Worm (Caenorhabditis elegans) whole organism, young adult: ENCODE results near the gene C17H12.3.

Experiments
- B0019.2 ChIP-seq: fragments of 200-800 bp; sonication (Bioruptor generic); conservative IDR thresholded peaks from 2 replicates; pipeline ENCODE4 v1.3.6; 2022; ENCODE audit warnings: missing genetic modification reagents, missing genetic modification characterization, missing compliant biosample characterization
- C06A6.2 ChIP-seq: fragments of 200-800 bp; sonication (Bioruptor generic); conservative IDR thresholded peaks from 2 replicates; pipeline ENCODE4 v1.3.6; 2022; ENCODE audit warnings: missing genetic modification characterization, missing compliant biosample characterization
- F10E7.11 ChIP-seq: sonication (generic microtip); optimal IDR thresholded peaks from 2 replicates; lab custom pipeline; 2017; ENCODE audit warnings: mild to moderate bottlenecking, missing genetic modification characterization, moderate library complexity, missing compliant biosample characterization
- F39B2.1 ChIP-seq: fragments of 200-800 bp; sonication (Bioruptor generic); IDR thresholded peaks from 2 replicates; pipeline ENCODE4 v1.3.6; 2022; ENCODE audit warnings: missing genetic modification reagents, missing genetic modification characterization, missing compliant biosample characterization
- F52B5.7 ChIP-seq: sonication (generic microtip); optimal IDR thresholded peaks from 2 replicates; lab custom pipeline; 2016; ENCODE audit warnings: mild to moderate bottlenecking, missing genetic modification characterization, missing compliant biosample characterization
- F55B11.4 ChIP-seq: sonication (generic microtip); optimal IDR thresholded peaks from 2 replicates; lab custom pipeline; 2016; ENCODE audit warnings: missing compliant biosample characterization, missing genetic modification characterization, borderline replicate concordance; ENCODE audit not compliant: insufficient read depth
- F57A8.1 ChIP-seq: fragments of 200-800 bp; sonication (Bioruptor generic); optimal IDR thresholded peaks from 2 replicates; lab custom pipeline; 2018; ENCODE audit warnings: mild to moderate bottlenecking, missing genetic modification characterization, moderate library complexity, missing compliant biosample characterization
- F57C9.4 ChIP-seq: sonication (generic microtip); optimal IDR thresholded peaks from 2 replicates; lab custom pipeline; 2017; ENCODE audit warnings: mild to moderate bottlenecking, missing genetic modification characterization, missing compliant biosample characterization
- K12H6.12 ChIP-seq: fragments of 200-800 bp; sonication (Bioruptor generic); optimal IDR thresholded peaks from 2 replicates; lab custom pipeline; 2018; ENCODE audit warnings: mild to moderate bottlenecking, missing genetic modification characterization, missing compliant biosample characterization
- T07F8.4 ChIP-seq: sonication (generic microtip); optimal IDR thresholded peaks from 2 replicates; lab custom pipeline; 2016; ENCODE audit warnings: mild to moderate bottlenecking, missing genetic modification characterization, moderate library complexity, missing compliant biosample characterization
- Y53F4B.3 ChIP-seq: fragments of 200-800 bp; sonication (Bioruptor generic); IDR thresholded peaks from 2 replicates; pipeline ENCODE4 v1.3.6; 2022; ENCODE audit warnings: missing genetic modification reagents, missing genetic modification characterization, missing compliant biosample characterization
- Y67H2A.10 ChIP-seq: fragments of 200-800 bp; sonication (Bioruptor generic); conservative IDR thresholded peaks from 2 replicates; pipeline ENCODE4 v1.3.6; 2022; ENCODE audit warnings: missing genetic modification reagents, missing genetic modification characterization, missing compliant biosample characterization
- Y79H2A.3 ChIP-seq: fragments of 200-800 bp; sonication (Bioruptor generic); conservative IDR thresholded peaks from 2 replicates; pipeline ENCODE4 v1.3.6; 2022; ENCODE audit warnings: missing genetic modification reagents, missing genetic modification characterization, missing compliant biosample characterization
- akir-1 ChIP-seq: fragments of 200-800 bp; sonication (Bioruptor generic); optimal IDR thresholded peaks from 2 replicates; lab custom pipeline; 2018; ENCODE audit warnings: mild to moderate bottlenecking, missing genetic modification characterization, moderate library complexity, missing compliant biosample characterization
- aptf-2 ChIP-seq: fragments of 200-800 bp; sonication (Bioruptor generic); conservative IDR thresholded peaks from 2 replicates; pipeline ENCODE4 v1.3.6; 2022; ENCODE audit warnings: missing genetic modification reagents, missing genetic modification characterization, missing compliant biosample characterization
- aptf-3 ChIP-seq: fragments of 200-800 bp; sonication (Bioruptor generic); IDR thresholded peaks from 2 replicates; pipeline ENCODE4 v1.3.6; 2022; ENCODE audit warnings: missing genetic modification characterization, missing compliant biosample characterization
- attf-5 ChIP-seq: fragments of 200-800 bp; sonication (Bioruptor generic); optimal IDR thresholded peaks from 2 replicates; lab custom pipeline; 2018; ENCODE audit warnings: mild to moderate bottlenecking, missing genetic modification characterization, missing compliant biosample characterization
- bed-1 ChIP-seq: fragments of 200-800 bp; sonication (Bioruptor generic); IDR thresholded peaks from 2 replicates; pipeline ENCODE4 v1.3.6; 2022; ENCODE audit warnings: missing genetic modification reagents, missing genetic modification characterization, missing compliant biosample characterization
- cebp-2 ChIP-seq: fragments of 200-800 bp; sonication (Bioruptor generic); IDR thresholded peaks from 2 replicates; pipeline ENCODE4 v1.3.6; 2022; ENCODE audit warnings: missing genetic modification characterization, missing compliant biosample characterization
- ceh-100 ChIP-seq: fragments of 200-800 bp; sonication (Bioruptor generic); IDR thresholded peaks from 2 replicates; pipeline ENCODE4 v1.3.6; 2022; ENCODE audit warnings: missing genetic modification reagents, missing genetic modification characterization, missing compliant biosample characterization
- chd-7 ChIP-seq: sonication (generic microtip); optimal IDR thresholded peaks from 2 replicates; lab custom pipeline; 2016; ENCODE audit warnings: mild to moderate bottlenecking, missing genetic modification characterization, moderate library complexity, missing compliant biosample characterization
- die-1 ChIP-seq: sonication (generic microtip); optimal IDR thresholded peaks from 2 replicates; lab custom pipeline; 2016; ENCODE audit warnings: missing genotype, mild to moderate bottlenecking, missing genetic modification characterization, missing compliant biosample characterization
- dox-1 ChIP-seq: fragments of 200-800 bp; sonication (Bioruptor generic); IDR thresholded peaks from 2 replicates; pipeline ENCODE4 v1.3.6; 2022; ENCODE audit warnings: missing genetic modification reagents, missing genetic modification characterization, missing compliant biosample characterization
- dpff-1 ChIP-seq: sonication (generic microtip); optimal IDR thresholded peaks from 2 replicates; lab custom pipeline; 2017; ENCODE audit warnings: mild to moderate bottlenecking, missing genetic modification characterization, missing compliant biosample characterization
- dpl-1 ChIP-seq: fragments of 150-350 bp; optimal IDR thresholded peaks from 2 replicates; lab custom pipeline; 2014; ENCODE audit warnings: missing biosample characterization, missing genetic modification reagents, missing genetic modification characterization
- efl-1 ChIP-seq: fragments of 150-350 bp; optimal IDR thresholded peaks from 2 replicates; lab custom pipeline; 2014; ENCODE audit warnings: missing biosample characterization, missing genetic modification reagents, missing genetic modification characterization
- egl-18 ChIP-seq: fragments of 200-800 bp; sonication (Bioruptor generic); IDR thresholded peaks from 2 replicates; pipeline ENCODE4 v1.3.6; 2022; ENCODE audit warnings: missing genetic modification reagents, missing genetic modification characterization, missing compliant biosample characterization
- egl-44 ChIP-seq: fragments of 200-800 bp; sonication (Bioruptor generic); IDR thresholded peaks from 2 replicates; pipeline ENCODE4 v1.3.6; 2022; ENCODE audit warnings: missing genetic modification reagents, missing genetic modification characterization, missing compliant biosample characterization
- hlh-12 ChIP-seq: sonication (generic microtip); optimal IDR thresholded peaks from 2 replicates; lab custom pipeline; 2016; ENCODE audit warnings: missing genetic modification characterization, missing compliant biosample characterization
- hlh-26 ChIP-seq: fragments of 200-800 bp; sonication (Bioruptor generic); conservative IDR thresholded peaks from 2 replicates; pipeline ENCODE4 v1.3.6; 2022; ENCODE audit warnings: missing genetic modification reagents, missing genetic modification characterization, missing compliant biosample characterization
- hrde-1 ChIP-seq: sonication (generic microtip); optimal IDR thresholded peaks from 2 replicates; lab custom pipeline; 2016; ENCODE audit warnings: missing genetic modification characterization, mild to moderate bottlenecking, missing compliant biosample characterization, moderate library complexity, missing genotype, missing genetic modification reagents, borderline replicate concordance
- let-526 ChIP-seq: fragments of 200-800 bp; sonication (Bioruptor generic); IDR thresholded peaks from 2 replicates; pipeline ENCODE4 v1.3.6; 2022; ENCODE audit warnings: missing genetic modification reagents, missing genetic modification characterization, missing compliant biosample characterization
- let-607 ChIP-seq, 2 experiments: fragments of 200-800 bp in 1 of 2; sonication (Bioruptor generic) in 1 of 2; sonication (generic microtip) in 1 of 2; optimal IDR thresholded peaks; 2 replicates each; lab custom pipeline; 2016 to 2018; ENCODE audit warnings: mild to moderate bottlenecking in 2 of 2, missing compliant biosample characterization in 2 of 2, missing genetic modification characterization in 2 of 2, moderate library complexity in 2 of 2, missing genotype in 1 of 2
- lin-35 ChIP-seq, 3 experiments: fragments of 150-350 bp in 2 of 3; sonication (generic microtip) in 1 of 3; optimal IDR thresholded peaks; 2 replicates each; lab custom pipeline; 2014 to 2018; ENCODE audit warnings: missing biosample characterization in 3 of 3, missing genetic modification characterization in 3 of 3, missing genetic modification reagents in 3 of 3
- lin-40 ChIP-seq: sonication (generic microtip); optimal IDR thresholded peaks from 2 replicates; lab custom pipeline; 2016; ENCODE audit warnings: missing genetic modification characterization, mild to moderate bottlenecking, missing compliant biosample characterization, missing genotype, missing genetic modification reagents
- lsl-1 ChIP-seq: fragments of 200-800 bp; sonication (Bioruptor generic); optimal IDR thresholded peaks from 2 replicates; lab custom pipeline; 2018; ENCODE audit warnings: mild to moderate bottlenecking, missing genetic modification characterization, moderate library complexity, missing compliant biosample characterization
- mcd-1 ChIP-seq: fragments of 200-800 bp; sonication (Bioruptor generic); IDR thresholded peaks from 2 replicates; pipeline ENCODE4 v1.3.6; 2022; ENCODE audit warnings: missing genetic modification reagents, missing genetic modification characterization, missing compliant biosample characterization
- mxl-1 ChIP-seq: sonication (generic microtip); optimal IDR thresholded peaks from 2 replicates; lab custom pipeline; 2016; ENCODE audit warnings: missing genetic modification characterization, missing compliant biosample characterization
- nhr-80 ChIP-seq: sonication (generic microtip); optimal IDR thresholded peaks from 2 replicates; lab custom pipeline; 2016; ENCODE audit warnings: missing genetic modification characterization, missing compliant biosample characterization
- pbrm-1 ChIP-seq: fragments of 200-800 bp; sonication (Bioruptor generic); IDR thresholded peaks from 2 replicates; pipeline ENCODE4 v1.3.6; 2022; ENCODE audit warnings: missing genetic modification reagents, missing genetic modification characterization, missing compliant biosample characterization
- rcor-1 ChIP-seq: fragments of 200-800 bp; sonication (Bioruptor generic); IDR thresholded peaks from 2 replicates; pipeline ENCODE4 v1.3.6; 2022; ENCODE audit warnings: missing genetic modification reagents, missing genetic modification characterization, missing compliant biosample characterization
- rec-8 ChIP-seq, 2 experiments: sonication (generic microtip); optimal IDR thresholded peaks; 2 replicates each; lab custom pipeline; 2016; ENCODE audit warnings: mild to moderate bottlenecking in 2 of 2, missing genetic modification characterization in 2 of 2, missing genetic modification reagents in 2 of 2, missing genotype in 2 of 2, missing biosample characterization in 1 of 2, missing compliant biosample characterization in 1 of 2, moderate library complexity in 1 of 2
- snpc-3.4 ChIP-seq: sonication (generic microtip); optimal IDR thresholded peaks from 2 replicates; lab custom pipeline; 2017; ENCODE audit warnings: missing genetic modification characterization, mild to moderate bottlenecking, missing compliant biosample characterization, antibody characterized with exemption, moderate library complexity, missing genotype, missing genetic modification reagents
- tbp1 ChIP-seq: fragments of 200-800 bp; sonication (Bioruptor generic); optimal IDR thresholded peaks from 2 replicates; lab custom pipeline; 2018; ENCODE audit warnings: mild to moderate bottlenecking, missing genetic modification characterization, missing compliant biosample characterization
- tlf-1 ChIP-seq: fragments of 200-800 bp; sonication (Bioruptor generic); optimal IDR thresholded peaks from 2 replicates; lab custom pipeline; 2018; ENCODE audit warnings: mild to moderate bottlenecking, missing genetic modification characterization, missing compliant biosample characterization
- unc-62 ChIP-seq: fragments of 150-350 bp; optimal IDR thresholded peaks from 2 replicates; lab custom pipeline; 2014; ENCODE audit warnings: missing biosample characterization, missing genetic modification reagents, missing genetic modification characterization
- zfh-2 ChIP-seq: fragments of 200-800 bp; sonication (Bioruptor generic); conservative IDR thresholded peaks from 2 replicates; pipeline ENCODE4 v1.3.6; 2022; ENCODE audit warnings: missing genetic modification reagents, missing genetic modification characterization, missing compliant biosample characterization
- zim-3 ChIP-seq: sonication (generic microtip); optimal IDR thresholded peaks from 2 replicates; lab custom pipeline; 2017; ENCODE audit warnings: mild to moderate bottlenecking, missing genetic modification characterization, moderate library complexity, missing compliant biosample characterization
- ztf-28 ChIP-seq: fragments of 200-800 bp; sonication (Bioruptor generic); IDR thresholded peaks from 2 replicates; pipeline ENCODE4 v1.3.6; 2022; ENCODE audit warnings: missing genetic modification reagents, missing genetic modification characterization, missing compliant biosample characterization

The C17H12.3 gene

ce11 chrIV:6839091-6839522, 43.7 kb upstream of the C17H12.3 start (continued):
- TF ChIP-seq chd-7 (tag; lab: Kevin White, UChicago) (peak; percentile 33), F52B5.7 (tag; lab: Kevin White, UChicago) (no peak), aptf-3 (no peak), snpc-3.4 (tag; lab: Kevin White, UChicago) (no peak), pbrm-1 (0 out of 2 replicates have a peak, but pooled peaks have one; percentile 33), aptf-2 (GFP tag; lab: Robert Waterston, UW) (no peak), dpff-1 (tag; lab: Kevin White, UChicago) (no peak), Y67H2A.10 (GFP tag; lab: Robert Waterston, UW) (no peak), hlh-26 (no peak), F10E7.11 (no peak), B0019.2 (no peak), let-526 (GFP tag; lab: Robert Waterston, UW) (no peak), mcd-1 (GFP tag; lab: Robert Waterston, UW) (peak; percentile 54), ceh-100 (GFP tag; lab: Robert Waterston, UW) (no peak), F39B2.1 (no peak), Y79H2A.3 (GFP tag; lab: Robert Waterston, UW) (no peak), bed-1 (GFP tag; lab: Robert Waterston, UW) (no peak), zim-3 (tag; lab: Kevin White, UChicago) (no peak), hrde-1 (tag; lab: Kevin White, UChicago) (no peak), rec-8 (tag; optimal IDR thresholded peaks at IDR 0.05; lab: Kevin White, UChicago) (no peak), cebp-2 (GFP tag; lab: Robert Waterston, UW) (no peak), F57A8.1 (no peak), hlh-12 (tag; lab: Kevin White, UChicago) (no peak), Y53F4B.3 (GFP tag; lab: Robert Waterston, UW) (no peak), tbp1 (GFP tag; lab: Kevin White, UChicago) (peak; percentile 19), dpl-1 (no peak), lin-40 (tag; lab: Kevin White, UChicago) (peak; percentile 83), let-607 (tag; optimal IDR thresholded peaks at IDR 0.05; lab: Kevin White, UChicago) (peak in 1 of 2 experiments; percentile 62), F57C9.4 (tag; lab: Kevin White, UChicago) (no peak), nhr-80 (peak; percentile 88), egl-44 (GFP tag; lab: Robert Waterston, UW) (no peak), C06A6.2 (GFP tag; lab: Robert Waterston, UW) (no peak), ztf-28 (GFP tag; lab: Robert Waterston, UW) (no peak), unc-62 (GFP tag; lab: Kevin White, UChicago) (no peak), K12H6.12 (peak; percentile 76), egl-18 (GFP tag; lab: Robert Waterston, UW) (no peak), lsl-1 (GFP tag; lab: Kevin White, UChicago) (no peak), rcor-1 (0 out of 2 replicates have a peak, but pooled peaks have one; percentile 31), akir-1 (GFP tag; lab: Kevin White, UChicago) (no peak), F55B11.4 (no peak), attf-5 (GFP tag; lab: Kevin White, UChicago) (peak; percentile 80), die-1 (no peak), T07F8.4 (tag; lab: Kevin White, UChicago) (no peak), mxl-1 (tag; lab: Kevin White, UChicago) (no peak), zfh-2 (GFP tag; lab: Robert Waterston, UW) (no peak), tlf-1 (GFP tag; lab: Kevin White, UChicago) (no peak), efl-1 (no peak), lin-35 (GFP tag; optimal IDR thresholded peaks at IDR 0.05; lab: Kevin White, UChicago) (peak in 1 of 3 experiments; percentile 52), dox-1 (GFP tag; lab: Robert Waterston, UW) (no peak; the same call in 1 of the 2 replicates)
